Worm (Caenorhabditis elegans): ENCODE results near the gene lgc-31.

Gene lgc-31

ce11 chrV:15537923-15538322 lies 16.1 kb upstream of the lgc-31 start, which contains the start of gene prde-1:
TSS of gene prde-1 (plus strand) at chrV:15538244.
- no peak for TF ChIP-seq unc-62 (GFP tag; optimal IDR thresholded peaks at IDR 0.05)

ce11 chrV:15536320-15536719 lies 14.5 kb upstream of the lgc-31 start, which contains the start of gene F21A3.4:
TSS of gene F21A3.4 (plus strand) at chrV:15536620.
- no peak for TF ChIP-seq unc-62 (GFP tag; optimal IDR thresholded peaks at IDR 0.05)

- TF ChIP-seq unc-62 (GFP tag; optimal IDR thresholded peaks at IDR 0.05), result no peak
These were observed 12.0 kb upstream of the lgc-31 start, which contains the start of gene F21A3.2 for ce11 chrV:15533864-15534263. TSS of gene F21A3.2 (minus strand) at chrV:15533964.

ce11 chrV:15533096-15533495 lies 11.3 kb upstream of the lgc-31 start, which contains the start of gene F21A3.11:
TSS of gene F21A3.11 (minus strand) at chrV:15533212.
- no peak for TF ChIP-seq unc-62 (GFP tag; optimal IDR thresholded peaks at IDR 0.05)

- no peak for TF ChIP-seq unc-62 (GFP tag; optimal IDR thresholded peaks at IDR 0.05)
These were observed 7.2 kb upstream of the lgc-31 start, which contains the start of gene srh-276 for ce11 chrV:15529069-15529468. TSS of gene srh-276 (plus strand) at chrV:15529369.

- TF ChIP-seq unc-62 (GFP tag; optimal IDR thresholded peaks at IDR 0.05), result no peak
These were observed 1.4 kb downstream of the lgc-31 start for ce11 chrV:15520398-15520797.

ce11 chrV:15519845-15520244 lies 2.0 kb downstream of the lgc-31 start:
- no peak for TF ChIP-seq unc-62 (GFP tag; optimal IDR thresholded peaks at IDR 0.05)

- TF ChIP-seq unc-62 (GFP tag; optimal IDR thresholded peaks at IDR 0.05), result no peak
These were observed 4.4 kb downstream of the lgc-31 start, which contains the start of gene F21A3.3 for ce11 chrV:15517413-15517812. TSS of gene F21A3.3 (plus strand) at chrV:15517713.

- TF ChIP-seq unc-62 (GFP tag; optimal IDR thresholded peaks at IDR 0.05), result no peak
These were observed 5.3 kb downstream of the lgc-31 start for ce11 chrV:15516476-15516875.

- no peak for TF ChIP-seq unc-62 (GFP tag; optimal IDR thresholded peaks at IDR 0.05)
These were observed 6.5 kb downstream of the lgc-31 start for ce11 chrV:15515365-15515764.

ce11 chrV:15512856-15513756 lies 8.7 kb downstream of the lgc-31 start:
- TF ChIP-seq unc-62 (GFP tag; optimal IDR thresholded peaks at IDR 0.05), result no peak

ce11 chrV:15511613-15512216 lies 10.1 kb downstream of the lgc-31 start, which contains the start of gene rpl-38:
TSS of gene rpl-38 (plus strand) at chrV:15512166.
- no peak for TF ChIP-seq unc-62 (GFP tag; optimal IDR thresholded peaks at IDR 0.05)

- TF ChIP-seq unc-62 (GFP tag; optimal IDR thresholded peaks at IDR 0.05), result no peak
These were observed 16.8 kb downstream of the lgc-31 start for ce11 chrV:15505068-15505467.

- TF ChIP-seq unc-62 (GFP tag; optimal IDR thresholded peaks at IDR 0.05), result no peak
These were observed 18.2 kb downstream of the lgc-31 start for ce11 chrV:15503603-15504002.

ce11 chrV:15499099-15499498 lies 22.7 kb downstream of the lgc-31 start:
- TF ChIP-seq unc-62 (GFP tag; optimal IDR thresholded peaks at IDR 0.05), result no peak

ce11 chrV:15498434-15498833 lies 23.4 kb downstream of the lgc-31 start, which contains the start of gene C06B8.7:
TSS of gene C06B8.7 (plus strand) at chrV:15498734.
- no peak for TF ChIP-seq unc-62 (GFP tag; optimal IDR thresholded peaks at IDR 0.05)
